Fruit fly (Drosophila melanogaster): Measurements from ENCODE around the gene CG11694.
A peak's percentile ranks its signal among the peaks of the same experiment; 100 is the strongest.

Gene CG11694

dm6 chr3R:8308515-8308959 lies 3.4 kb downstream of the CG11694 start, which contains the start of gene tex (continued):
- TF ChIP-seq oc (tag; optimal IDR thresholded peaks at IDR 0.05) (peak; percentile 43), CG10959 (GFP tag; IDR thresholded peaks at IDR 0.05) (no peak), CG17361 (GFP tag; IDR thresholded peaks at IDR 0.05) (peak; percentile 37; the same call in 2 of the 3 replicates), CG7839 (tag; optimal IDR thresholded peaks at IDR 0.05) (no peak), CG3995 (GFP tag; optimal IDR thresholded peaks at IDR 0.05) (no peak), az2 (GFP tag; optimal IDR thresholded peaks at IDR 0.05) (no peak), gce (GFP tag; IDR thresholded peaks at IDR 0.05) (no peak), MBD-R2 (GFP tag; IDR thresholded peaks at IDR 0.05) (peak; percentile 76), CG2199 (GFP tag; IDR thresholded peaks at IDR 0.05) (no peak), CG7357 (GFP tag; IDR thresholded peaks at IDR 0.05) (no peak), org-1 (GFP tag; optimal IDR thresholded peaks at IDR 0.05) (peak; percentile 29), CG1602 (GFP tag; optimal IDR thresholded peaks at IDR 0.05) (no peak), CG1024 (GFP tag; IDR thresholded peaks at IDR 0.05) (no peak), MTF-1 (GFP tag; optimal IDR thresholded peaks at IDR 0.05; ENCODE audit: borderline replicate concordance) (peak; percentile 74), CG6765 (GFP tag; optimal IDR thresholded peaks at IDR 0.05) (no peak), ftz-f1 (GFP tag; optimal IDR thresholded peaks at IDR 0.05) (no peak), Hr39 (optimal IDR thresholded peaks at IDR 0.05) (no peak), CG42726 (GFP tag; IDR thresholded peaks at IDR 0.05; ENCODE audit: partially characterized antibody) (no peak), CG12744 (GFP tag; optimal IDR thresholded peaks at IDR 0.05) (no peak), CG15696 (tag; optimal IDR thresholded peaks at IDR 0.05) (peak; percentile 68), unpg (GFP tag; optimal IDR thresholded peaks at IDR 0.05) (peak; percentile 38), CG6175 (GFP tag; IDR thresholded peaks at IDR 0.05) (no peak), trh (GFP tag; optimal IDR thresholded peaks at IDR 0.05) (no peak), fd96Cb (tag; optimal IDR thresholded peaks at IDR 0.05) (peak; percentile 3), her (GFP tag; optimal IDR thresholded peaks at IDR 0.05) (no peak), CG6791 (GFP tag; IDR thresholded peaks at IDR 0.05; ENCODE audit: partially characterized antibody) (no peak), ems (GFP tag; optimal IDR thresholded peaks at IDR 0.05) (no peak), CG17829 (tag; optimal IDR thresholded peaks at IDR 0.05) (peak; percentile 25), CTCF (GFP tag; optimal IDR thresholded peaks at IDR 0.05) (peak; percentile 19), Mad (GFP tag; optimal IDR thresholded peaks at IDR 0.05) (no peak), CG4404 (GFP tag; IDR thresholded peaks at IDR 0.05) (no peak), CG3726 (GFP tag; IDR thresholded peaks at IDR 0.05) (no peak), yki (optimal IDR thresholded peaks at IDR 0.05) (no peak), CG13775 (GFP tag; optimal IDR thresholded peaks at IDR 0.05) (no peak), pzg (GFP tag; optimal IDR thresholded peaks at IDR 0.05) (peak; percentile 89), CG6813 (GFP tag; optimal IDR thresholded peaks at IDR 0.05) (peak; percentile 67), CG10321 (GFP tag; IDR thresholded peaks at IDR 0.05) (no peak), ranshi (GFP tag; IDR thresholded peaks at IDR 0.05) (no peak), CG13894 (tag; optimal IDR thresholded peaks at IDR 0.05) (no peak), croc (GFP tag; conservative IDR thresholded peaks at IDR 0.05) (no peak), Gsc (GFP tag; IDR thresholded peaks at IDR 0.05) (no peak), nerfin-1 (tag; optimal IDR thresholded peaks at IDR 0.05) (peak; percentile 75), Lpt (GFP tag; optimal IDR thresholded peaks at IDR 0.05) (no peak), ab (GFP tag; optimal IDR thresholded peaks at IDR 0.05) (no peak), wor (GFP tag; IDR thresholded peaks at IDR 0.05) (no peak), CG15011 (GFP tag; optimal IDR thresholded peaks at IDR 0.05) (no peak), D19B (GFP tag; optimal IDR thresholded peaks at IDR 0.05) (no peak), dati (GFP tag; IDR thresholded peaks at IDR 0.05) (no peak), CG12391 (tag; optimal IDR thresholded peaks at IDR 0.05) (peak; percentile 27), CG14014 (GFP tag; IDR thresholded peaks at IDR 0.05) (no peak), z (GFP tag; IDR thresholded peaks at IDR 0.05) (no peak), danr (GFP tag; IDR thresholded peaks at IDR 0.05) (no peak), CG34422 (GFP tag; IDR thresholded peaks at IDR 0.05) (peak; percentile 65; the same call in 1 of the 3 replicates), Ets97D (GFP tag; optimal IDR thresholded peaks at IDR 0.05) (peak; percentile 41)

Measured in whole organism, embryonic.